Fruit fly (Drosophila melanogaster) whole organism, embryonic: Measurements from ENCODE around the gene Sec23.

Experiments
- Atf-2 ChIP-seq: fragments of 200-800 bp; sonication (Bioruptor generic); optimal IDR thresholded peaks from 2 replicates; lab custom pipeline; 2016; ENCODE audit warnings: missing biosample characterization, missing genetic modification characterization
- CG3838 ChIP-seq: fragments of 200-800 bp; sonication (Bioruptor generic); optimal IDR thresholded peaks from 3 replicates; lab custom pipeline; 2016; ENCODE audit warnings: missing biosample characterization, missing genetic modification characterization
- CG5180 ChIP-seq: fragments of 200-800 bp; sonication (Bioruptor generic); optimal IDR thresholded peaks from 3 replicates; lab custom pipeline; 2017; ENCODE audit warnings: missing biosample characterization, missing genetic modification characterization, mild to moderate bottlenecking, moderate library complexity, missing genetic modification reagents
- Hand ChIP-seq: fragments of 200-800 bp; sonication (Bioruptor generic); optimal IDR thresholded peaks from 2 replicates; lab custom pipeline; 2017; ENCODE audit warnings: mild to moderate bottlenecking, missing biosample characterization, missing genetic modification reagents, missing genetic modification characterization
- Sin3A ChIP-seq: fragments of >200 bp; optimal IDR thresholded peaks from 2 replicates; lab custom pipeline; 2018
- prd ChIP-seq, 3 experiments: fragments of >200 bp in 2 of 3; fragments of 200-800 bp in 1 of 3; sonication (Bioruptor generic) in 1 of 3; optimal IDR thresholded peaks in 2 of 3; IDR thresholded peaks in 1 of 3; 2 replicates in 2 of 3; 3 replicates in 1 of 3; pipeline versions ENCODE4 v1.3.6 to Lab custom; 2017 to 2022; ENCODE audit warnings: missing biosample characterization in 1 of 3, missing genetic modification characterization in 1 of 3

DNA sequence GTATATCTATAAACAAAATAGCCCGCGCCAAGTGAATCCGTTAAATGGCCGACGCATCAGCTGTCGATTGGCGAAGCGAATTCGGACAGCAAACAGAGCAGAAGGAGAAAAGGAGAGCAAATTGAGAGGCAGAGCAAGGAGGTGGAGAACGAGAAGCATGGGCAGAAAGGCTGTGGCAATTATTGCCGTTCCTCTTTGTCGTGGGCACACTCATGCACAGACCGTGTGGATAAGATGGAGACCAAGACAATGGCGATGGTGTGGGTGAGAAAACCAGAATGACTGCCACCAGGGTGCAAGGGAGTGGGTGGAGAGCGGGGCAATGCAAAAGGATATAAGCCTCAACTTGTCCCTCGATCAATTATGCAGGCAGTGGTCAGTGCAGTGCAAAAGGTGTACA is 37.7 kb upstream of the Sec23 start:
- TF ChIP-seq CG3838 (GFP tag; lab: Kevin White, UChicago) (no peak), Sin3A (lab: Kevin White, UChicago) (no peak), CG5180 (no peak), Atf-2 (GFP tag; lab: Kevin White, UChicago) (no peak), prd (optimal IDR thresholded peaks at IDR 0.05; lab: Kevin White, UChicago) (no peak), prd (GFP tag; IDR thresholded peaks at IDR 0.05; lab: Robert Waterston, UW) (no peak), Hand (no peak)
